Fruit fly (Drosophila melanogaster) whole organism, embryonic: ENCODE measurements around the gene CG12123.

Source experiments
- Ada2b ChIP-seq: fragments of 200-800 bp; sonication (Bioruptor generic); IDR thresholded peaks from 2 replicates; pipeline ENCODE4 v1.3.6; 2022; ENCODE audit warnings: missing biosample characterization, missing genetic modification characterization
- Adf1 ChIP-seq: fragments of 200-800 bp; sonication (Bioruptor generic); IDR thresholded peaks from 2 replicates; pipeline ENCODE4 v1.3.6; 2022; ENCODE audit warnings: missing biosample characterization, missing genetic modification characterization
- Bgb ChIP-seq: fragments of 200-800 bp; sonication (Bioruptor generic); IDR thresholded peaks from 2 replicates; pipeline ENCODE4 v1.3.6; 2022; ENCODE audit warnings: missing biosample characterization, missing genetic modification characterization; ENCODE audit not compliant: partially characterized antibody
- CG10366 ChIP-seq: fragments of 200-800 bp; sonication (Bioruptor generic); IDR thresholded peaks from 2 replicates; pipeline ENCODE4 v1.3.6; 2022; ENCODE audit warnings: missing biosample characterization, missing genetic modification characterization
- CG11456 ChIP-seq: fragments of 200-800 bp; sonication (Bioruptor generic); IDR thresholded peaks from 3 replicates; pipeline ENCODE4 v1.3.6; 2022; ENCODE audit warnings: missing biosample characterization, missing genetic modification characterization
- CG12071 ChIP-seq: fragments of 200-800 bp; sonication (Bioruptor generic); optimal IDR thresholded peaks from 3 replicates; lab custom pipeline; 2018; ENCODE audit warnings: missing biosample characterization, mild to moderate bottlenecking, missing genetic modification characterization
- CG13287 ChIP-seq: fragments of 200-800 bp; sonication (Bioruptor generic); IDR thresholded peaks from 2 replicates; pipeline ENCODE4 v1.3.6; 2022; ENCODE audit warnings: missing biosample characterization, missing genetic modification characterization; ENCODE audit not compliant: partially characterized antibody
- CG15011 ChIP-seq: fragments of 200-800 bp; sonication (Bioruptor generic); optimal IDR thresholded peaks from 3 replicates; lab custom pipeline; 2018; ENCODE audit warnings: missing biosample characterization, mild to moderate bottlenecking, missing genetic modification characterization
- CG15696 ChIP-seq: fragments of 200-800 bp; sonication (Bioruptor generic); optimal IDR thresholded peaks from 2 replicates; lab custom pipeline; 2019; ENCODE audit warnings: missing biosample characterization, mild to moderate bottlenecking, missing genetic modification characterization, moderate library complexity
- CG1647 ChIP-seq: fragments of 200-800 bp; sonication (Bioruptor generic); optimal IDR thresholded peaks from 3 replicates; lab custom pipeline; 2016; ENCODE audit warnings: missing biosample characterization, missing genetic modification characterization
- CG17385 ChIP-seq: fragments of 200-800 bp; sonication (Bioruptor generic); optimal IDR thresholded peaks from 3 replicates; lab custom pipeline; 2018; ENCODE audit warnings: missing biosample characterization, mild to moderate bottlenecking, missing genetic modification characterization
- CG18619 ChIP-seq: fragments of 200-800 bp; sonication (Bioruptor generic); optimal IDR thresholded peaks from 3 replicates; lab custom pipeline; 2017; ENCODE audit warnings: missing biosample characterization, mild to moderate bottlenecking, missing genetic modification characterization
- CG2875 ChIP-seq: fragments of 200-800 bp; sonication (Bioruptor generic); optimal IDR thresholded peaks from 2 replicates; lab custom pipeline; 2017; ENCODE audit warnings: missing biosample characterization, mild to moderate bottlenecking, missing genetic modification characterization, missing genetic modification reagents
- CG31388 ChIP-seq: fragments of 200-800 bp; sonication (Bioruptor generic); optimal IDR thresholded peaks from 2 replicates; lab custom pipeline; 2016; ENCODE audit warnings: missing biosample characterization, missing genetic modification characterization
- CG4360 ChIP-seq: fragments of 200-800 bp; sonication (Bioruptor generic); IDR thresholded peaks from 2 replicates; pipeline ENCODE4 v1.3.6; 2022; ENCODE audit warnings: missing biosample characterization, missing genetic modification characterization
- CG4707 ChIP-seq: fragments of 200-800 bp; sonication (Bioruptor generic); optimal IDR thresholded peaks from 2 replicates; lab custom pipeline; 2018; ENCODE audit warnings: missing biosample characterization, mild to moderate bottlenecking, missing genetic modification characterization, moderate library complexity
- CG4820 ChIP-seq: fragments of 200-800 bp; sonication (Bioruptor generic); optimal IDR thresholded peaks from 3 replicates; lab custom pipeline; 2016; ENCODE audit warnings: missing biosample characterization, missing genetic modification characterization
- CG6175 ChIP-seq: fragments of 200-800 bp; sonication (Bioruptor generic); IDR thresholded peaks from 3 replicates; pipeline ENCODE4 v1.3.6; 2022; ENCODE audit warnings: missing biosample characterization, missing genetic modification characterization
- CG7372 ChIP-seq: fragments of 200-800 bp; sonication (Bioruptor generic); IDR thresholded peaks from 2 replicates; pipeline ENCODE4 v1.3.6; 2022; ENCODE audit warnings: missing biosample characterization, missing genetic modification characterization
- D19A ChIP-seq: fragments of 200-800 bp; optimal IDR thresholded peaks from 3 replicates; lab custom pipeline; 2019; ENCODE audit warnings: missing biosample characterization, mild to moderate bottlenecking, missing genetic modification characterization, moderate library complexity
- Deaf1 ChIP-seq: fragments of 200-800 bp; optimal IDR thresholded peaks from 3 replicates; lab custom pipeline; 2019; ENCODE audit warnings: missing biosample characterization, mild to moderate bottlenecking, missing genetic modification characterization, moderate library complexity
- Mad ChIP-seq: fragments of 200-800 bp; sonication (Bioruptor generic); optimal IDR thresholded peaks from 2 replicates; lab custom pipeline; 2016; ENCODE audit warnings: missing biosample characterization, missing genetic modification characterization
- Mrtf ChIP-seq: fragments of 200-800 bp; sonication (Bioruptor generic); IDR thresholded peaks from 3 replicates; pipeline ENCODE4 v1.3.6; 2022; ENCODE audit warnings: missing biosample characterization, missing genetic modification characterization
- Nf-YB ChIP-seq: fragments of 200-800 bp; sonication (Bioruptor generic); optimal IDR thresholded peaks from 3 replicates; lab custom pipeline; 2019; ENCODE audit warnings: missing biosample characterization, mild to moderate bottlenecking, missing genetic modification characterization, moderate library complexity
- Opbp ChIP-seq: fragments of 200-800 bp; sonication (Bioruptor generic); IDR thresholded peaks from 3 replicates; pipeline ENCODE4 v1.3.6; 2022; ENCODE audit warnings: missing biosample characterization, missing genetic modification characterization; ENCODE audit not compliant: partially characterized antibody
- Pdp1 ChIP-seq, 2 experiments: fragments of 200-800 bp; sonication (Bioruptor generic); optimal IDR thresholded peaks; 3 replicates each; lab custom pipeline; 2016; ENCODE audit warnings: missing biosample characterization in 2 of 2, missing genetic modification characterization in 2 of 2, mild to moderate bottlenecking in 1 of 2, moderate library complexity in 1 of 2
- Sry-δ ChIP-seq: fragments of 200-800 bp; sonication (Bioruptor generic); optimal IDR thresholded peaks from 2 replicates; lab custom pipeline; 2016; ENCODE audit warnings: missing biosample characterization, missing genetic modification characterization
- Taf1 ChIP-seq: fragments of 200-800 bp; sonication (Bioruptor generic); IDR thresholded peaks from 2 replicates; pipeline ENCODE4 v1.3.6; 2022; ENCODE audit warnings: missing biosample characterization, missing genetic modification characterization
- YL-1 ChIP-seq: fragments of 200-800 bp; sonication (Bioruptor generic); optimal IDR thresholded peaks from 3 replicates; lab custom pipeline; 2017; ENCODE audit warnings: missing biosample characterization, mild to moderate bottlenecking, missing genetic modification characterization
- al ChIP-seq: fragments of 200-800 bp; sonication (Bioruptor generic); IDR thresholded peaks from 2 replicates; pipeline ENCODE4 v1.3.6; 2022; ENCODE audit warnings: missing biosample characterization, missing genetic modification characterization
- amos ChIP-seq: fragments of 200-800 bp; sonication (Bioruptor generic); IDR thresholded peaks from 2 replicates; pipeline ENCODE4 v1.3.6; 2022; ENCODE audit warnings: missing biosample characterization, missing genetic modification characterization; ENCODE audit not compliant: partially characterized antibody
- bsh ChIP-seq, 2 experiments: fragments of 200-800 bp; sonication (Bioruptor generic); optimal IDR thresholded peaks; 2 replicates each; lab custom pipeline; 2017 to 2018; ENCODE audit warnings: mild to moderate bottlenecking in 2 of 2, missing biosample characterization in 2 of 2, missing genetic modification characterization in 2 of 2, moderate library complexity in 1 of 2
- caup ChIP-seq: fragments of 200-800 bp; sonication (Bioruptor generic); optimal IDR thresholded peaks from 3 replicates; lab custom pipeline; 2017; ENCODE audit warnings: missing biosample characterization, mild to moderate bottlenecking, missing genetic modification characterization, moderate library complexity; ENCODE audit not compliant: severe bottlenecking
- chinmo ChIP-seq: fragments of 200-800 bp; sonication (Bioruptor generic); IDR thresholded peaks from 4 replicates; pipeline ENCODE4 v1.3.6; 2022; ENCODE audit warnings: missing biosample characterization, missing genetic modification characterization; ENCODE audit not compliant: partially characterized antibody
- dysf ChIP-seq: fragments of 200-800 bp; sonication (Bioruptor generic); IDR thresholded peaks from 3 replicates; pipeline ENCODE4 v1.3.6; 2022; ENCODE audit warnings: missing biosample characterization, missing genetic modification characterization
- ewg ChIP-seq: fragments of 200-800 bp; sonication (Bioruptor generic); optimal IDR thresholded peaks from 3 replicates; lab custom pipeline; 2017; ENCODE audit warnings: mild to moderate bottlenecking, missing biosample characterization, missing genetic modification reagents, missing genetic modification characterization
- exex ChIP-seq: fragments of 200-800 bp; sonication (Bioruptor generic); optimal IDR thresholded peaks from 4 replicates; lab custom pipeline; 2018; ENCODE audit warnings: missing biosample characterization, mild to moderate bottlenecking, missing genetic modification characterization, moderate library complexity
- hbn ChIP-seq: fragments of 200-800 bp; sonication (Bioruptor generic); IDR thresholded peaks from 2 replicates; pipeline ENCODE4 v1.3.6; 2022; ENCODE audit warnings: missing biosample characterization, missing genetic modification characterization; ENCODE audit not compliant: partially characterized antibody
- kah ChIP-seq: fragments of 200-800 bp; sonication (Bioruptor generic); optimal IDR thresholded peaks from 2 replicates; lab custom pipeline; 2018; ENCODE audit warnings: missing biosample characterization, mild to moderate bottlenecking, missing genetic modification characterization
- mam ChIP-seq: fragments of 200-800 bp; sonication (Bioruptor generic); optimal IDR thresholded peaks from 3 replicates; lab custom pipeline; 2016; ENCODE audit warnings: missing biosample characterization, missing genetic modification characterization
- nom ChIP-seq: fragments of 200-800 bp; sonication (Bioruptor generic); optimal IDR thresholded peaks from 2 replicates; lab custom pipeline; 2017; ENCODE audit warnings: missing biosample characterization, missing genetic modification characterization, mild to moderate bottlenecking, moderate library complexity, missing genetic modification reagents
- phol ChIP-seq: fragments of 200-800 bp; sonication (Bioruptor generic); optimal IDR thresholded peaks from 3 replicates; lab custom pipeline; 2018; ENCODE audit warnings: missing biosample characterization, mild to moderate bottlenecking, missing genetic modification characterization, moderate library complexity
- rib ChIP-seq: fragments of 200-800 bp; sonication (Bioruptor generic); IDR thresholded peaks from 2 replicates; pipeline ENCODE4 v1.3.6; 2022; ENCODE audit warnings: missing biosample characterization, missing genetic modification characterization
- row ChIP-seq: fragments of 200-800 bp; sonication (Bioruptor generic); IDR thresholded peaks from 3 replicates; pipeline ENCODE4 v1.3.6; 2022; ENCODE audit warnings: missing biosample characterization, missing genetic modification characterization
- sr ChIP-seq: fragments of 200-800 bp; sonication (Bioruptor generic); IDR thresholded peaks from 3 replicates; pipeline ENCODE4 v1.3.6; 2022; ENCODE audit warnings: missing biosample characterization, missing genetic modification characterization
- vnd ChIP-seq: fragments of 200-800 bp; sonication (Bioruptor generic); IDR thresholded peaks from 3 replicates; pipeline ENCODE4 v1.3.6; 2022; ENCODE audit warnings: missing biosample characterization, missing genetic modification characterization; ENCODE audit not compliant: partially characterized antibody

Gene CG12123

dm6 chrX:8409793-8410192 is 32.4 kb downstream of the CG12123 start (continued):
- TF ChIP-seq mam (GFP tag; lab: Kevin White, UChicago) (no peak), exex (peak; percentile 59), CG10366 (GFP tag; lab: Robert Waterston, UW) (peak; percentile 29; the same call in 1 of the 2 replicates), Bgb (GFP tag; lab: Robert Waterston, UW) (peak; percentile 39; the same call in 1 of the 2 replicates), CG18619 (GFP tag; lab: Kevin White, UChicago) (peak; percentile 6), CG31388 (no peak), Ada2b (GFP tag; lab: Robert Waterston, UW) (peak; percentile 22), Sry-δ (no peak), D19A (peak; percentile 11), Pdp1 (GFP tag; optimal IDR thresholded peaks at IDR 0.05; lab: Kevin White, UChicago) (peak in 1 of 2 experiments; percentile 34), CG17385 (GFP tag; lab: Kevin White, UChicago) (peak; percentile 83), CG4820 (GFP tag; lab: Kevin White, UChicago) (no peak), CG11456 (GFP tag; lab: Robert Waterston, UW) (no peak; the same call in 2 of the 3 replicates), Nf-YB (no peak), CG7372 (GFP tag; lab: Robert Waterston, UW) (peak; percentile 70; the same call in 1 of the 2 replicates), CG4360 (GFP tag; lab: Robert Waterston, UW) (peak; percentile 44), caup (GFP tag; lab: Kevin White, UChicago) (peak; percentile 72), CG1647 (GFP tag; lab: Kevin White, UChicago) (no peak), CG15011 (GFP tag; lab: Kevin White, UChicago) (no peak), CG6175 (GFP tag; lab: Robert Waterston, UW) (peak; percentile 98), YL-1 (GFP tag; lab: Kevin White, UChicago) (peak; percentile 33), Adf1 (GFP tag; lab: Robert Waterston, UW) (peak; percentile 93), chinmo (GFP tag; lab: Robert Waterston, UW) (peak; percentile 86), rib (GFP tag; lab: Robert Waterston, UW) (peak; percentile 91), Mad (no peak), CG2875 (GFP tag; lab: Kevin White, UChicago) (no peak), hbn (GFP tag; lab: Robert Waterston, UW) (0 out of 2 replicates have a peak, but pooled peaks have one; percentile 23), amos (peak; percentile 20; the same call in 1 of the 2 replicates), CG15696 (tag; lab: Kevin White, UChicago) (peak; percentile 30), al (GFP tag; lab: Robert Waterston, UW) (peak; percentile 53), bsh (GFP tag; optimal IDR thresholded peaks at IDR 0.05; lab: Kevin White, UChicago) (peak in 1 of 2 experiments; percentile 67), dysf (GFP tag; lab: Robert Waterston, UW) (peak; percentile 53; the same call in 2 of the 3 replicates), Mrtf (GFP tag; lab: Robert Waterston, UW) (no peak; the same call in 2 of the 3 replicates), ewg (peak; percentile 78), Deaf1 (tag; lab: Kevin White, UChicago) (peak; percentile 53), nom (GFP tag; lab: Kevin White, UChicago) (peak; percentile 88), sr (peak; percentile 56; the same call in 1 of the 3 replicates), CG13287 (0 out of 2 replicates have a peak, but pooled peaks have one; percentile 14), kah (peak; percentile 55), vnd (GFP tag; lab: Robert Waterston, UW) (no peak), CG12071 (GFP tag; lab: Kevin White, UChicago) (peak; percentile 80), phol (no peak), Opbp (GFP tag; lab: Robert Waterston, UW) (peak; percentile 38; the same call in 1 of the 3 replicates), row (GFP tag; lab: Robert Waterston, UW) (peak; percentile 22; the same call in 1 of the 3 replicates), CG4707 (GFP tag; lab: Kevin White, UChicago) (peak; percentile 31), Taf1 (GFP tag; lab: Robert Waterston, UW) (no peak)
- TF ChIP-seq, all 482 proteins: peak for 191
